Worm (Caenorhabditis elegans): ENCODE data around the gene str-221.

Gene str-221

ce11 chrV:1640008-1640407, at the start of gene str-221:
Gene str-221, plus strand, starts transcription at chrV:1640308.
- TF ChIP-seq ztf-11 (tag; optimal IDR thresholded peaks at IDR 0.05): no peak
- TF ChIP-seq ces-1 (GFP tag; optimal IDR thresholded peaks at IDR 0.05): no peak
- no peak for TF ChIP-seq tbx-8 (GFP tag; optimal IDR thresholded peaks at IDR 0.05)
- no peak for TF ChIP-seq unc-39 (tag; optimal IDR thresholded peaks at IDR 0.05)
- no peak for TF ChIP-seq mep-1 (tag; optimal IDR thresholded peaks at IDR 0.05)
- TF ChIP-seq nhr-12 (tag; optimal IDR thresholded peaks at IDR 0.05): no peak
- TF ChIP-seq sptf-1 (tag; optimal IDR thresholded peaks at IDR 0.05): no peak
- TF ChIP-seq drap-1 (GFP tag; optimal IDR thresholded peaks at IDR 0.05): no peak
- TF ChIP-seq lin-32 (GFP tag; optimal IDR thresholded peaks at IDR 0.05): no peak
- no peak for TF ChIP-seq nhr-2 (tag; optimal IDR thresholded peaks at IDR 0.05)
- no peak for TF ChIP-seq cnd-1 (tag; optimal IDR thresholded peaks at IDR 0.05)
- no peak for TF ChIP-seq blmp-1 (tag; optimal IDR thresholded peaks at IDR 0.05)
- no peak for TF ChIP-seq mls-2 (tag; optimal IDR thresholded peaks at IDR 0.05)
- no peak for TF ChIP-seq unc-62 (GFP tag; optimal IDR thresholded peaks at IDR 0.05)
- no peak for TF ChIP-seq zip-8 (tag; optimal IDR thresholded peaks at IDR 0.05)

- TF ChIP-seq lsy-2 (tag; optimal IDR thresholded peaks at IDR 0.05) (no peak), nhr-237 (tag; optimal IDR thresholded peaks at IDR 0.05) (no peak), snpc-4 (tag; optimal IDR thresholded peaks at IDR 0.05) (no peak), M03D4.4 (tag; optimal IDR thresholded peaks at IDR 0.05) (no peak), unc-62 (GFP tag; optimal IDR thresholded peaks at IDR 0.05) (no peak), hlh-1 (tag; optimal IDR thresholded peaks at IDR 0.05) (no peak), unc-39 (tag; optimal IDR thresholded peaks at IDR 0.05) (no peak), flh-1 (GFP tag; optimal IDR thresholded peaks at IDR 0.05) (no peak), sptf-1 (tag; optimal IDR thresholded peaks at IDR 0.05) (no peak), ham-2 (GFP tag; optimal IDR thresholded peaks at IDR 0.05) (no peak)
Measured at ce11 chrV:1593799-1594420, 46.2 kb upstream of the str-221 start, which contains the start of gene F16B4.4. Gene F16B4.4, plus strand, starts transcription at chrV:1594019.

- no peak for TF ChIP-seq flh-1 (GFP tag; optimal IDR thresholded peaks at IDR 0.05)
- no peak for TF ChIP-seq lsy-2 (tag; optimal IDR thresholded peaks at IDR 0.05)
- no peak for TF ChIP-seq nhr-237 (tag; optimal IDR thresholded peaks at IDR 0.05)
- no peak for TF ChIP-seq hlh-1 (tag; optimal IDR thresholded peaks at IDR 0.05)
- TF ChIP-seq bed-3 (GFP tag; optimal IDR thresholded peaks at IDR 0.05): no peak
- no peak for TF ChIP-seq zip-8 (tag; optimal IDR thresholded peaks at IDR 0.05)
- no peak for TF ChIP-seq drap-1 (GFP tag; optimal IDR thresholded peaks at IDR 0.05)
- no peak for TF ChIP-seq sem-2 (GFP tag; optimal IDR thresholded peaks at IDR 0.05)
- TF ChIP-seq nhr-28 (tag; optimal IDR thresholded peaks at IDR 0.05): no peak
- TF ChIP-seq nhr-76 (tag; optimal IDR thresholded peaks at IDR 0.05): no peak
- no peak for TF ChIP-seq unc-62 (GFP tag; optimal IDR thresholded peaks at IDR 0.05)
- TF ChIP-seq lin-32 (GFP tag; optimal IDR thresholded peaks at IDR 0.05): no peak
- no peak for TF ChIP-seq nhr-2 (tag; optimal IDR thresholded peaks at IDR 0.05)
- TF ChIP-seq elt-1 (tag; optimal IDR thresholded peaks at IDR 0.05; ENCODE audit: borderline replicate concordance, insufficient read depth): no peak
- no peak for TF ChIP-seq nhr-12 (tag; optimal IDR thresholded peaks at IDR 0.05)
Measured at ce11 chrV:1594554-1595092, 45.5 kb upstream of the str-221 start.

ce11 chrV:1600561-1601088, 39.5 kb upstream of the str-221 start, which contains the start of gene F16B4.2:
Gene F16B4.2, plus strand, starts transcription at chrV:1601038.
- TF ChIP-seq sptf-1 (tag; optimal IDR thresholded peaks at IDR 0.05): no peak
- TF ChIP-seq ces-1 (GFP tag; optimal IDR thresholded peaks at IDR 0.05): no peak
- TF ChIP-seq tbx-8 (GFP tag; optimal IDR thresholded peaks at IDR 0.05): no peak
- TF ChIP-seq hlh-1 (tag; optimal IDR thresholded peaks at IDR 0.05): no peak
- no peak for TF ChIP-seq ztf-11 (tag; optimal IDR thresholded peaks at IDR 0.05)
- TF ChIP-seq M03D4.4 (tag; optimal IDR thresholded peaks at IDR 0.05): no peak
- no peak for TF ChIP-seq unc-39 (tag; optimal IDR thresholded peaks at IDR 0.05)
- no peak for TF ChIP-seq cnd-1 (tag; optimal IDR thresholded peaks at IDR 0.05)
- TF ChIP-seq bed-3 (GFP tag; optimal IDR thresholded peaks at IDR 0.05): no peak
- no peak for TF ChIP-seq lin-32 (GFP tag; optimal IDR thresholded peaks at IDR 0.05)
- TF ChIP-seq snpc-4 (tag; optimal IDR thresholded peaks at IDR 0.05): no peak
- TF ChIP-seq blmp-1 (tag; optimal IDR thresholded peaks at IDR 0.05): no peak
- no peak for TF ChIP-seq pha-4 (tag; optimal IDR thresholded peaks at IDR 0.05)
- TF ChIP-seq mab-5 (tag; optimal IDR thresholded peaks at IDR 0.05): no peak
- no peak for TF ChIP-seq mep-1 (tag; optimal IDR thresholded peaks at IDR 0.05)
- TF ChIP-seq ceh-43 (GFP tag; optimal IDR thresholded peaks at IDR 0.05): no peak
- TF ChIP-seq lsy-2 (tag; optimal IDR thresholded peaks at IDR 0.05): no peak
- no peak for TF ChIP-seq nhr-76 (tag; optimal IDR thresholded peaks at IDR 0.05)
- no peak for TF ChIP-seq sem-2 (GFP tag; optimal IDR thresholded peaks at IDR 0.05)
